Fruit fly (Drosophila melanogaster): ENCODE measurements around the gene mtrm.
A peak's percentile ranks its signal among the peaks of the same experiment; 100 is the strongest.

Gene mtrm

DNA sequence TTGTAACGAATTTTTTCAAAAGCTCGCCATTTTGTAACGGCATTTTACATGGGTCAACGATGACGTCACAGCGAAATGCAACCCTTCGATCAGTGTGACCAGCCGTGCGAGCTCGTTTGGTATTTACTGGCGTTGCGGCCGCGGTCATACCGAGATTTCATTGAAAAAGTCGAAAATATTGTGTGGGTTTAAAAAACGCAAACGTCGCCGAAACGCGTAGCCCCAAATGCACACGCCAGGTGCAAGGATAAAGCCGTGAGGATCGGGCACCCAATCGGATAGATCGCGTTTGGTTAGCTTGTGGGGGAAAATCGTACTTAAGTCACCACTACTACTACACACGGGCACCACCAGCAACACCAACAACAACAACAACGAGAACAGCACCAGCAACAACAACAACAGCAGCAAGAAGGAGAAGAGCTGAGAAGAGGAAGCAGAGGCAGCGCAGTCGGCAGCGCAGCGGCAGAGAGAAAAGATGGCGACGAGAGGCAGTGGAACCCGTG is 12.1 kb downstream of the mtrm start, which contains the start of gene Cbl (continued):
- TF ChIP-seq dm (GFP tag; optimal IDR thresholded peaks at IDR 0.05) (peak; percentile 21), CG12104 (GFP tag; optimal IDR thresholded peaks at IDR 0.05) (peak; percentile 29), emc (GFP tag; optimal IDR thresholded peaks at IDR 0.05) (no peak), CG31365 (tag; optimal IDR thresholded peaks at IDR 0.05) (peak; percentile 12), Trl (optimal IDR thresholded peaks at IDR 0.05) (no peak), Trl (GFP tag; optimal IDR thresholded peaks at IDR 0.05) (no peak), CG11560 (tag; IDR thresholded peaks at IDR 0.05) (no peak), stwl (tag; optimal IDR thresholded peaks at IDR 0.05) (peak; percentile 67), CG14050 (GFP tag; IDR thresholded peaks at IDR 0.05) (no peak), br (optimal IDR thresholded peaks at IDR 0.05) (no peak), CG1603 (tag; optimal IDR thresholded peaks at IDR 0.05) (peak; percentile 82), Antp (GFP tag; optimal IDR thresholded peaks at IDR 0.05) (no peak), vnd (GFP tag; IDR thresholded peaks at IDR 0.05; ENCODE audit: partially characterized antibody) (no peak), Poxn (GFP tag; IDR thresholded peaks at IDR 0.05) (no peak), CG12744 (GFP tag; optimal IDR thresholded peaks at IDR 0.05) (no peak), CG7987 (GFP tag; optimal IDR thresholded peaks at IDR 0.05) (peak; percentile 68), ken (GFP tag; IDR thresholded peaks at IDR 0.05) (no peak), Dll (GFP tag; IDR thresholded peaks at IDR 0.05; ENCODE audit: partially characterized antibody) (0 out of 4 replicates have a peak, but pooled peaks have one; percentile 29), Lim3 (GFP tag; IDR thresholded peaks at IDR 0.05) (no peak), sens-2 (GFP tag; IDR thresholded peaks at IDR 0.05) (no peak), CG2875 (GFP tag; optimal IDR thresholded peaks at IDR 0.05) (peak; percentile 7), CG3281 (GFP tag; optimal IDR thresholded peaks at IDR 0.05) (no peak), tup (GFP tag; optimal IDR thresholded peaks at IDR 0.05) (no peak), nerfin-2 (GFP tag; IDR thresholded peaks at IDR 0.05; ENCODE audit: partially characterized antibody) (peak; percentile 37; the same call in 1 of the 2 replicates), CG12236 (GFP tag; optimal IDR thresholded peaks at IDR 0.05) (no peak), CG8944 (GFP tag; optimal IDR thresholded peaks at IDR 0.05) (no peak), cas (GFP tag; IDR thresholded peaks at IDR 0.05) (no peak), Sry-β (GFP tag; optimal IDR thresholded peaks at IDR 0.05) (peak; percentile 9), CG12391 (tag; optimal IDR thresholded peaks at IDR 0.05) (peak; percentile 30), Fer1 (GFP tag; optimal IDR thresholded peaks at IDR 0.05) (peak; percentile 49), otp (GFP tag; IDR thresholded peaks at IDR 0.05) (no peak), kay (GFP tag; optimal IDR thresholded peaks at IDR 0.05) (peak; percentile 65), Mes4 (GFP tag; optimal IDR thresholded peaks at IDR 0.05) (peak; percentile 12), sens (GFP tag) (peak; percentile 67), sr (GFP tag; IDR thresholded peaks at IDR 0.05) (no peak), CG9797 (GFP tag; optimal IDR thresholded peaks at IDR 0.05) (peak; percentile 97), CG6791 (GFP tag; IDR thresholded peaks at IDR 0.05; ENCODE audit: partially characterized antibody) (0 out of 3 replicates have a peak, but pooled peaks have one; percentile 37), ERR (GFP tag; optimal IDR thresholded peaks at IDR 0.05) (no peak), CG18619 (GFP tag; optimal IDR thresholded peaks at IDR 0.05) (no peak), tin (GFP tag; optimal IDR thresholded peaks at IDR 0.05) (no peak), CG14441 (GFP tag; IDR thresholded peaks at IDR 0.05) (no peak), jing (GFP tag; optimal IDR thresholded peaks at IDR 0.05) (no peak), CG8924 (tag; optimal IDR thresholded peaks at IDR 0.05) (no peak), NC2α (GFP tag; optimal IDR thresholded peaks at IDR 0.05) (no peak), Deaf1 (tag; optimal IDR thresholded peaks at IDR 0.05) (no peak), ash1 (GFP tag; optimal IDR thresholded peaks at IDR 0.05) (no peak), Dip2 (GFP tag; IDR thresholded peaks at IDR 0.05) (no peak), insv (GFP tag; optimal IDR thresholded peaks at IDR 0.05) (peak in 1 of 2 experiments; percentile 23), ac (GFP tag; optimal IDR thresholded peaks at IDR 0.05) (no peak), esg (GFP tag; conservative IDR thresholded peaks at IDR 0.05) (no peak), CG15601 (tag; optimal IDR thresholded peaks at IDR 0.05) (peak; percentile 53), Meics (GFP tag; optimal IDR thresholded peaks at IDR 0.05) (no peak)
